Fruit fly (Drosophila melanogaster) whole organism, pupa: ENCODE measurements around the gene Dbct.

Experiments
- CG12605 ChIP-seq: fragments of 200-800 bp; sonication (Bioruptor generic); IDR thresholded peaks from 2 replicates; pipeline ENCODE4 v1.3.6; 2022; ENCODE audit warnings: missing biosample characterization, missing genetic modification characterization
- CG13204 ChIP-seq: fragments of 200-800 bp; sonication (Bioruptor generic); optimal IDR thresholded peaks from 2 replicates; lab custom pipeline; 2018; ENCODE audit warnings: missing biosample characterization, mild to moderate bottlenecking, missing genetic modification characterization, moderate library complexity
- CG15710 ChIP-seq: fragments of 200-800 bp; sonication (Bioruptor generic); optimal IDR thresholded peaks from 2 replicates; lab custom pipeline; 2018; ENCODE audit warnings: missing biosample characterization, mild to moderate bottlenecking, missing genetic modification characterization, moderate library complexity
- CG4496 ChIP-seq: fragments of 200-800 bp; sonication (Bioruptor generic); IDR thresholded peaks from 3 replicates; pipeline ENCODE4 v1.3.6; 2022; ENCODE audit warnings: missing biosample characterization, missing genetic modification characterization
- CG9948 ChIP-seq: fragments of 200-800 bp; sonication (Bioruptor generic); optimal IDR thresholded peaks from 2 replicates; lab custom pipeline; 2018; ENCODE audit warnings: missing biosample characterization, mild to moderate bottlenecking, missing genetic modification characterization, moderate library complexity
- D1 ChIP-seq: fragments of 200-800 bp; sonication (Bioruptor generic); optimal IDR thresholded peaks from 2 replicates; lab custom pipeline; 2018; ENCODE audit warnings: missing biosample characterization, mild to moderate bottlenecking, missing genetic modification characterization, moderate library complexity
- EcR ChIP-seq: fragments of 200-800 bp; sonication (Bioruptor generic); optimal IDR thresholded peaks from 3 replicates; lab custom pipeline; 2019; ENCODE audit warnings: missing biosample characterization, missing genetic modification characterization, mild to moderate bottlenecking, moderate library complexity, missing genetic modification reagents
- Ets98B ChIP-seq: fragments of 200-800 bp; sonication (Bioruptor generic); IDR thresholded peaks from 2 replicates; pipeline ENCODE4 v1.3.6; 2022; ENCODE audit warnings: missing biosample characterization, missing genetic modification characterization
- Pif1A ChIP-seq: fragments of 200-800 bp; sonication (Bioruptor generic); optimal IDR thresholded peaks from 3 replicates; lab custom pipeline; 2016; ENCODE audit warnings: missing biosample characterization, missing genetic modification characterization
- Pif1B ChIP-seq: fragments of 200-800 bp; sonication (Bioruptor generic); optimal IDR thresholded peaks from 3 replicates; lab custom pipeline; 2016; ENCODE audit warnings: missing biosample characterization, missing genetic modification characterization
- gl ChIP-seq: fragments of 200-800 bp; sonication (Bioruptor generic); optimal IDR thresholded peaks from 2 replicates; lab custom pipeline; 2018; ENCODE audit warnings: missing biosample characterization, mild to moderate bottlenecking, missing genetic modification characterization
- rn ChIP-seq: fragments of 200-800 bp; sonication (Bioruptor generic); IDR thresholded peaks from 2 replicates; pipeline ENCODE4 v1.3.6; 2022; ENCODE audit warnings: missing biosample characterization, missing genetic modification characterization

DNA sequence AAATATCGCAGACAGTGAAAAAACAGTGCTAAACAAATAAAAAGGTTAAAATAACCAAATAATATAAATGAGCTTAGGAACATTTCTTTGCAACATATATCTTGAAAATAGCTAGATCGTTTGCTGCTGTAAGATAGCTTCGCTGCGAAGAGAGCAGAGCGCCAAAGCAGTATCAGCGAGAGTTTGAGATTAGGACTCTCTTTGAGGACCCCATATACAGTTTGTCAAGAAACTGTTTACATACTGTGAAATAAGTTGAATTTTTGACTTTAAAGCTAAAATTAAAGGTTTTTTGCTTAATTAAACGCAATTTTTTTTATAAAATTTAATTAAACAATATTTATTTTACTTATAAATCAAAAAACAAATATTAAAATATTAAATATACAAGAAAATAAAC, 9.3 kb upstream of the Dbct start:
- TF ChIP-seq CG9948 (tag; lab: Kevin White, UChicago), result no peak
- TF ChIP-seq CG15710 (tag; lab: Kevin White, UChicago), result no peak
- no peak for TF ChIP-seq CG12605
- TF ChIP-seq Pif1A (GFP tag; lab: Kevin White, UChicago), result no peak
- no peak for TF ChIP-seq Ets98B (GFP tag; lab: Robert Waterston, UW)
- TF ChIP-seq D1, result no peak
- no peak for TF ChIP-seq Pif1B (GFP tag; lab: Kevin White, UChicago)
- TF ChIP-seq rn (GFP tag; lab: Robert Waterston, UW), result no peak
- TF ChIP-seq CG4496, result no peak
- no peak for TF ChIP-seq CG13204 (GFP tag; lab: Kevin White, UChicago)
- no peak for TF ChIP-seq EcR (GFP tag; lab: Kevin White, UChicago)
- no peak for TF ChIP-seq gl (tag; lab: Kevin White, UChicago)
